Fruit fly (Drosophila melanogaster) whole organism, embryonic: Measurements from ENCODE around the gene Prim2.
A peak's percentile ranks its signal among the peaks of the same experiment; 100 is the strongest.

Experiments used
- BEAF-32 ChIP-seq: fragments of 200-800 bp; sonication (Bioruptor generic); optimal IDR thresholded peaks from 3 replicates; lab custom pipeline; 2017; ENCODE audit warnings: missing biosample characterization, missing genetic modification characterization, mild to moderate bottlenecking, moderate library complexity, missing genetic modification reagents
- CG10267 ChIP-seq: fragments of 200-800 bp; sonication (Bioruptor generic); optimal IDR thresholded peaks from 2 replicates; lab custom pipeline; 2018; ENCODE audit warnings: missing biosample characterization, mild to moderate bottlenecking, missing genetic modification characterization, moderate library complexity
- CG11723 ChIP-seq: fragments of 200-800 bp; sonication (Bioruptor generic); optimal IDR thresholded peaks from 2 replicates; lab custom pipeline; 2017; ENCODE audit warnings: missing biosample characterization, mild to moderate bottlenecking, missing genetic modification characterization
- CG13287 ChIP-seq: fragments of 200-800 bp; sonication (Bioruptor generic); IDR thresholded peaks from 2 replicates; pipeline ENCODE4 v1.3.6; 2022; ENCODE audit warnings: missing biosample characterization, missing genetic modification characterization; ENCODE audit not compliant: partially characterized antibody
- CG14014 ChIP-seq: fragments of 200-800 bp; sonication (Bioruptor generic); IDR thresholded peaks from 2 replicates; pipeline ENCODE4 v1.3.6; 2022; ENCODE audit warnings: missing biosample characterization, missing genetic modification characterization
- CG32532 ChIP-seq: fragments of 200-800 bp; sonication (Bioruptor generic); IDR thresholded peaks from 2 replicates; pipeline ENCODE4 v1.3.6; 2022; ENCODE audit warnings: missing biosample characterization, missing genetic modification characterization
- CG9437 ChIP-seq: fragments of 200-800 bp; sonication (Bioruptor generic); optimal IDR thresholded peaks from 2 replicates; lab custom pipeline; 2018; ENCODE audit warnings: missing biosample characterization, mild to moderate bottlenecking, missing genetic modification characterization
- Hey ChIP-seq: fragments of 200-800 bp; sonication (Bioruptor generic); optimal IDR thresholded peaks from 3 replicates; lab custom pipeline; 2018; ENCODE audit warnings: missing biosample characterization, mild to moderate bottlenecking, missing genetic modification characterization
- MESR4 ChIP-seq: fragments of 200-800 bp; sonication (Bioruptor generic); optimal IDR thresholded peaks from 2 replicates; lab custom pipeline; 2018; ENCODE audit warnings: missing biosample characterization, mild to moderate bottlenecking, missing genetic modification characterization, moderate library complexity
- Oaz ChIP-seq: fragments of 200-800 bp; sonication (Bioruptor generic); IDR thresholded peaks from 2 replicates; pipeline ENCODE4 v1.3.6; 2022; ENCODE audit warnings: missing biosample characterization, missing genetic modification characterization
- ems ChIP-seq: fragments of 200-800 bp; sonication (Bioruptor generic); optimal IDR thresholded peaks from 3 replicates; lab custom pipeline; 2016; ENCODE audit warnings: missing biosample characterization, missing genetic modification characterization
- shn ChIP-seq: fragments of 200-800 bp; sonication (Bioruptor generic); optimal IDR thresholded peaks from 3 replicates; lab custom pipeline; 2016; ENCODE audit warnings: missing biosample characterization, missing genetic modification characterization
- sob ChIP-seq: fragments of 200-800 bp; sonication (Bioruptor generic); IDR thresholded peaks from 2 replicates; pipeline ENCODE4 v1.3.6; 2022; ENCODE audit warnings: missing biosample characterization, missing genetic modification characterization
- tap ChIP-seq: fragments of 200-800 bp; optimal IDR thresholded peaks from 3 replicates; lab custom pipeline; 2019; ENCODE audit warnings: missing biosample characterization, mild to moderate bottlenecking, missing genetic modification characterization, moderate library complexity

DNA sequence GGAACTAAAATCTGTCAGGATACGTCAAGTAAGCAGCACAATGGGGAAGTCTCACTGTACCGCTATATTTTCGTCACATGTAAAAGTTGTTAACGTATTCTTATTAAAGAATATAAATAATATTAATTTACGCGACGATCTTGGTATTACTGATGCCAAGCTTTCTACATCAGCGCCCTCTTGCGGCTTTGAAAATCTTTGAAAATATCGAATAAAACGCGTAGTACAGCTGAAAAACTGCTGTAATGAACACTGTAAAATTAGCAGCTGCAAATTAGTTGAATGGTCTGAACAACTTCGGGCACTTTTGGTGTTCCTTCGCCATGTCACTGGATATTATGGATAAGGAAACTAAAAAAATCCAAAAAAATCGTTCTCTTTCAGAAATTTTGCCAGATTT is 41.3 kb downstream of the Prim2 start:
- TF ChIP-seq MESR4 (GFP tag; lab: Kevin White, UChicago) (no peak), ems (GFP tag; lab: Kevin White, UChicago) (no peak), shn (GFP tag; lab: Kevin White, UChicago) (no peak), CG10267 (tag; lab: Kevin White, UChicago) (no peak), Hey (tag; lab: Kevin White, UChicago) (no peak), tap (tag; lab: Kevin White, UChicago) (no peak), CG11723 (GFP tag; lab: Kevin White, UChicago) (no peak), CG13287 (GFP tag; lab: Robert Waterston, UW) (no peak), CG9437 (GFP tag; lab: Kevin White, UChicago) (no peak), sob (no peak), Oaz (GFP tag; lab: Robert Waterston, UW) (no peak), CG32532 (GFP tag; lab: Robert Waterston, UW) (no peak; the same call in 1 of the 2 replicates), CG14014 (GFP tag; lab: Robert Waterston, UW) (no peak), BEAF-32 (GFP tag; lab: Kevin White, UChicago) (peak; percentile 52)
